Fruit fly (Drosophila melanogaster) whole organism, embryonic: ENCODE measurements around the gene w.

Experiments
- Bgb ChIP-seq: fragments of 200-800 bp; sonication (Bioruptor generic); IDR thresholded peaks from 2 replicates; pipeline ENCODE4 v1.3.6; 2022; ENCODE audit warnings: missing biosample characterization, missing genetic modification characterization; ENCODE audit not compliant: partially characterized antibody
- CG10274 ChIP-seq: fragments of 200-800 bp; sonication (Bioruptor generic); optimal IDR thresholded peaks from 3 replicates; lab custom pipeline; 2017; ENCODE audit warnings: missing biosample characterization, mild to moderate bottlenecking, missing genetic modification characterization
- CG13296 ChIP-seq: fragments of 200-800 bp; sonication (Bioruptor generic); optimal IDR thresholded peaks from 3 replicates; lab custom pipeline; 2018; ENCODE audit warnings: missing biosample characterization, mild to moderate bottlenecking, missing genetic modification characterization
- CG13775 ChIP-seq: fragments of 200-800 bp; sonication (Bioruptor generic); optimal IDR thresholded peaks from 3 replicates; lab custom pipeline; 2017; ENCODE audit warnings: missing biosample characterization, mild to moderate bottlenecking, missing genetic modification characterization
- CG17359 ChIP-seq: fragments of 200-800 bp; sonication (Bioruptor generic); optimal IDR thresholded peaks from 3 replicates; lab custom pipeline; 2018; ENCODE audit warnings: missing biosample characterization, mild to moderate bottlenecking, missing genetic modification characterization, moderate library complexity
- CG17361 ChIP-seq: fragments of 200-800 bp; sonication (Bioruptor generic); IDR thresholded peaks from 3 replicates; pipeline ENCODE4 v1.3.6; 2022; ENCODE audit warnings: missing biosample characterization, missing genetic modification characterization
- CG1832 ChIP-seq: fragments of 200-800 bp; sonication (Bioruptor generic); optimal IDR thresholded peaks from 2 replicates; lab custom pipeline; 2017; ENCODE audit warnings: missing biosample characterization, mild to moderate bottlenecking, missing genetic modification characterization, inconsistent platforms
- CG2120 ChIP-seq: fragments of 200-800 bp; sonication (Bioruptor generic); optimal IDR thresholded peaks from 3 replicates; lab custom pipeline; 2016; ENCODE audit warnings: missing biosample characterization, missing genetic modification characterization
- CG32772 ChIP-seq: fragments of 200-800 bp; sonication (Bioruptor generic); IDR thresholded peaks from 2 replicates; pipeline ENCODE4 v1.3.6; 2022; ENCODE audit warnings: missing biosample characterization, missing genetic modification characterization
- CG34376 ChIP-seq: fragments of 200-800 bp; sonication (Bioruptor generic); optimal IDR thresholded peaks from 2 replicates; lab custom pipeline; 2018; ENCODE audit warnings: missing biosample characterization, mild to moderate bottlenecking, missing genetic modification characterization
- CG3726 ChIP-seq: fragments of 200-800 bp; sonication (Bioruptor generic); IDR thresholded peaks from 3 replicates; pipeline ENCODE4, ENCODE4 v1.3.6; 2022; ENCODE audit warnings: missing biosample characterization, missing genetic modification characterization
- CG3838 ChIP-seq: fragments of 200-800 bp; sonication (Bioruptor generic); optimal IDR thresholded peaks from 3 replicates; lab custom pipeline; 2016; ENCODE audit warnings: missing biosample characterization, missing genetic modification characterization
- CG6689 ChIP-seq: fragments of 200-800 bp; sonication (Bioruptor generic); IDR thresholded peaks from 2 replicates; pipeline ENCODE4 v1.3.6; 2022; ENCODE audit warnings: missing biosample characterization, missing genetic modification characterization
- CG7372 ChIP-seq: fragments of 200-800 bp; sonication (Bioruptor generic); IDR thresholded peaks from 2 replicates; pipeline ENCODE4 v1.3.6; 2022; ENCODE audit warnings: missing biosample characterization, missing genetic modification characterization
- CHES-1-like ChIP-seq: fragments of 200-800 bp; sonication (Bioruptor generic); optimal IDR thresholded peaks from 2 replicates; lab custom pipeline; 2016; ENCODE audit warnings: missing biosample characterization, missing genetic modification characterization
- Camta ChIP-seq: fragments of 200-800 bp; sonication (Bioruptor generic); optimal IDR thresholded peaks from 2 replicates; lab custom pipeline; 2016; ENCODE audit warnings: missing biosample characterization, missing genetic modification characterization
- CoRest ChIP-seq: fragments of 200-800 bp; sonication (Bioruptor generic); optimal IDR thresholded peaks from 3 replicates; lab custom pipeline; 2018; ENCODE audit warnings: missing biosample characterization, mild to moderate bottlenecking, missing genetic modification characterization, moderate library complexity
- GATAe ChIP-seq: fragments of 200-800 bp; sonication (Bioruptor generic); conservative IDR thresholded peaks from 2 replicates; pipeline ENCODE4 v1.3.6; 2022; ENCODE audit warnings: missing biosample characterization, missing genetic modification characterization
- H2.0 ChIP-seq: fragments of 200-800 bp; sonication (Bioruptor generic); IDR thresholded peaks from 2 replicates; pipeline ENCODE4 v1.3.6; 2022; ENCODE audit warnings: missing biosample characterization, missing genetic modification characterization
- Jarid2 ChIP-seq: fragments of 200-800 bp; sonication (Bioruptor generic); optimal IDR thresholded peaks from 3 replicates; lab custom pipeline; 2017; ENCODE audit warnings: mild to moderate bottlenecking, missing biosample characterization, missing genetic modification reagents, missing genetic modification characterization
- Meics ChIP-seq: fragments of 200-800 bp; sonication (Bioruptor generic); optimal IDR thresholded peaks from 2 replicates; lab custom pipeline; 2017; ENCODE audit warnings: missing biosample characterization, mild to moderate bottlenecking, missing genetic modification characterization
- Nf-YB ChIP-seq: fragments of 200-800 bp; sonication (Bioruptor generic); optimal IDR thresholded peaks from 3 replicates; lab custom pipeline; 2019; ENCODE audit warnings: missing biosample characterization, mild to moderate bottlenecking, missing genetic modification characterization, moderate library complexity
- Optix ChIP-seq: fragments of 200-800 bp; sonication (Bioruptor generic); IDR thresholded peaks from 3 replicates; pipeline ENCODE4 v1.3.6; 2022; ENCODE audit warnings: missing biosample characterization, missing genetic modification characterization
- Ravus ChIP-seq: fragments of 200-800 bp; sonication (Bioruptor generic); IDR thresholded peaks from 2 replicates; pipeline ENCODE4 v1.3.6; 2022; ENCODE audit warnings: missing biosample characterization, missing genetic modification characterization
- Scr ChIP-seq: fragments of 200-800 bp; sonication (Bioruptor generic); IDR thresholded peaks from 2 replicates; pipeline ENCODE4 v1.3.6; 2022; ENCODE audit warnings: missing biosample characterization, missing genetic modification characterization; ENCODE audit not compliant: partially characterized antibody
- Trl ChIP-seq, 3 experiments: fragments of >200 bp in 2 of 3; fragments of 200-800 bp in 1 of 3; sonication (Bioruptor generic) in 1 of 3; optimal IDR thresholded peaks; 2 replicates in 1 of 3; 3 replicates in 2 of 3; lab custom pipeline; 2016 to 2017; ENCODE audit warnings: missing biosample characterization in 1 of 3, missing genetic modification characterization in 1 of 3
- ase ChIP-seq: fragments of 200-800 bp; sonication (Bioruptor generic); IDR thresholded peaks from 3 replicates; pipeline ENCODE4 v1.3.6; 2022; ENCODE audit warnings: missing biosample characterization, missing genetic modification characterization
- ash1 ChIP-seq: fragments of 200-800 bp; sonication (Bioruptor generic); optimal IDR thresholded peaks from 2 replicates; lab custom pipeline; 2018; ENCODE audit warnings: missing biosample characterization, mild to moderate bottlenecking, missing genetic modification characterization
- br ChIP-seq: fragments of >200 bp; optimal IDR thresholded peaks from 2 replicates; lab custom pipeline; 2017
- cad ChIP-seq: fragments of >200 bp; optimal IDR thresholded peaks from 2 replicates; lab custom pipeline; 2017; ENCODE audit warnings: missing biosample characterization, missing genetic modification characterization
- cg ChIP-seq: fragments of 200-800 bp; sonication (Bioruptor generic); optimal IDR thresholded peaks from 3 replicates; lab custom pipeline; 2019; ENCODE audit warnings: missing biosample characterization, mild to moderate bottlenecking, missing genetic modification characterization, moderate library complexity
- dm ChIP-seq: fragments of 200-800 bp; sonication (Bioruptor generic); optimal IDR thresholded peaks from 3 replicates; lab custom pipeline; 2016; ENCODE audit warnings: missing biosample characterization, missing genetic modification characterization
- fd3F ChIP-seq: fragments of 200-800 bp; sonication (Bioruptor generic); optimal IDR thresholded peaks from 2 replicates; lab custom pipeline; 2018; ENCODE audit warnings: missing biosample characterization, mild to moderate bottlenecking, missing genetic modification characterization, moderate library complexity
- pita ChIP-seq: fragments of 200-800 bp; sonication (Bioruptor generic); optimal IDR thresholded peaks from 2 replicates; lab custom pipeline; 2017; ENCODE audit warnings: missing biosample characterization, mild to moderate bottlenecking, missing genetic modification characterization
- prd ChIP-seq, 3 experiments: fragments of >200 bp in 2 of 3; fragments of 200-800 bp in 1 of 3; sonication (Bioruptor generic) in 1 of 3; optimal IDR thresholded peaks in 2 of 3; IDR thresholded peaks in 1 of 3; 2 replicates in 2 of 3; 3 replicates in 1 of 3; pipeline versions ENCODE4 v1.3.6 to Lab custom; 2017 to 2022; ENCODE audit warnings: missing biosample characterization in 1 of 3, missing genetic modification characterization in 1 of 3
- run ChIP-seq: fragments of 200-800 bp; sonication (Bioruptor generic); optimal IDR thresholded peaks from 3 replicates; lab custom pipeline; 2018; ENCODE audit warnings: missing biosample characterization, mild to moderate bottlenecking, missing genetic modification characterization
- sens ChIP-seq: fragments of 200-800 bp; sonication (Bioruptor generic); peaks from one replicate; lab custom pipeline; 2016; ENCODE audit warnings: missing biosample characterization, missing genetic modification characterization
- seq ChIP-seq: fragments of 200-800 bp; sonication (Bioruptor generic); IDR thresholded peaks from 2 replicates; pipeline ENCODE4 v1.3.6; 2022; ENCODE audit warnings: missing biosample characterization, missing genetic modification characterization
- sob ChIP-seq: fragments of 200-800 bp; sonication (Bioruptor generic); IDR thresholded peaks from 2 replicates; pipeline ENCODE4 v1.3.6; 2022; ENCODE audit warnings: missing biosample characterization, missing genetic modification characterization
- stwl ChIP-seq: fragments of 200-800 bp; sonication (Bioruptor generic); optimal IDR thresholded peaks from 3 replicates; lab custom pipeline; 2018; ENCODE audit warnings: missing biosample characterization, mild to moderate bottlenecking, missing genetic modification characterization, moderate library complexity
- tin ChIP-seq: fragments of 200-800 bp; sonication (Bioruptor generic); optimal IDR thresholded peaks from 3 replicates; lab custom pipeline; 2016; ENCODE audit warnings: missing biosample characterization, missing genetic modification characterization
- zen ChIP-seq: fragments of 200-800 bp; sonication (Bioruptor generic); optimal IDR thresholded peaks from 3 replicates; lab custom pipeline; 2018; ENCODE audit warnings: missing biosample characterization, mild to moderate bottlenecking, missing genetic modification characterization, moderate library complexity

The w gene

dm6 chrX:2786553-2787118 is 9.6 kb downstream of the w start (continued):
- TF ChIP-seq GATAe (GFP tag; lab: Robert Waterston, UW) (peak; percentile 78), seq (GFP tag; lab: Robert Waterston, UW) (peak; percentile 91), sob (GFP tag; lab: Robert Waterston, UW) (peak; percentile 95), CG13775 (GFP tag; lab: Kevin White, UChicago) (peak; percentile 76), ash1 (GFP tag; lab: Kevin White, UChicago) (no peak), Nf-YB (peak; percentile 76), CG2120 (GFP tag; lab: Kevin White, UChicago) (peak; percentile 94), CG13296 (GFP tag; lab: Kevin White, UChicago) (peak; percentile 87), stwl (tag; lab: Kevin White, UChicago) (peak; percentile 7), CoRest (tag; lab: Kevin White, UChicago) (peak; percentile 85), zen (tag; lab: Kevin White, UChicago) (peak; percentile 80), cad (GFP tag; lab: Kevin White, UChicago) (no peak), Camta (GFP tag; lab: Kevin White, UChicago) (peak; percentile 87), CG32772 (GFP tag; lab: Robert Waterston, UW) (peak; percentile 90), CG10274 (GFP tag; lab: Kevin White, UChicago) (peak; percentile 73), pita (GFP tag; lab: Kevin White, UChicago) (no peak), sens (GFP tag; lab: Kevin White, UChicago) (peak; percentile 98), run (peak; percentile 54), Meics (GFP tag; lab: Kevin White, UChicago) (peak; percentile 91), CG7372 (GFP tag; lab: Robert Waterston, UW) (peak; percentile 90), CG34376 (GFP tag; lab: Kevin White, UChicago) (no peak), Jarid2 (GFP tag; lab: Kevin White, UChicago) (peak; percentile 64), Scr (GFP tag; lab: Robert Waterston, UW) (no peak), CG6689 (GFP tag; lab: Robert Waterston, UW) (peak; percentile 91), CG3838 (GFP tag; lab: Kevin White, UChicago) (peak; percentile 73), CG17359 (tag; lab: Kevin White, UChicago) (peak; percentile 93), ase (GFP tag; lab: Robert Waterston, UW) (peak; percentile 93), Optix (GFP tag; lab: Robert Waterston, UW) (peak; percentile 68; the same call in 2 of the 3 replicates), tin (GFP tag; lab: Kevin White, UChicago) (peak; percentile 88), cg (no peak), CG3726 (GFP tag; lab: Robert Waterston, UW) (peak; percentile 92), CG17361 (GFP tag; lab: Robert Waterston, UW) (peak; percentile 30; the same call in 1 of the 3 replicates), Bgb (GFP tag; lab: Robert Waterston, UW) (no peak), CHES-1-like (peak; percentile 81), fd3F (GFP tag; lab: Kevin White, UChicago) (peak; percentile 91), dm (GFP tag; lab: Kevin White, UChicago) (peak; percentile 66), Ravus (GFP tag; lab: Robert Waterston, UW) (peak; percentile 90)

dm6 chrX:2765440-2765839 is 30.8 kb downstream of the w start:
- TF ChIP-seq prd (optimal IDR thresholded peaks at IDR 0.05; lab: Kevin White, UChicago) (no peak), prd (GFP tag; IDR thresholded peaks at IDR 0.05; lab: Robert Waterston, UW) (no peak), H2.0 (no peak), GATAe (GFP tag; lab: Robert Waterston, UW) (no peak), br (lab: Kevin White, UChicago) (no peak), Trl (optimal IDR thresholded peaks at IDR 0.05; lab: Kevin White, UChicago) (peak; percentile 27 to 32), Trl (GFP tag; optimal IDR thresholded peaks at IDR 0.05; lab: Kevin White, UChicago) (no peak), CG1832 (peak; percentile 62)
